Fruit fly (Drosophila melanogaster): ENCODE data around the gene CG1090.

CG1090 gene

dm6 chr3R:4399810-4400496 lies 40.3 kb downstream of the CG1090 start (continued):
- TF ChIP-seq unc-4 (GFP tag; IDR thresholded peaks at IDR 0.05; ENCODE audit: partially characterized antibody) (peak; percentile 24; the same call in 1 of the 2 replicates), CG17359 (tag; optimal IDR thresholded peaks at IDR 0.05) (no peak), sens (GFP tag) (peak; percentile 49), Pdp1 (GFP tag; optimal IDR thresholded peaks at IDR 0.05) (no peak), sob (GFP tag; IDR thresholded peaks at IDR 0.05) (0 out of 2 replicates have a peak, but pooled peaks have one; percentile 8), Hand (GFP tag; optimal IDR thresholded peaks at IDR 0.05) (no peak), NFAT (GFP tag; IDR thresholded peaks at IDR 0.05) (peak; percentile 57; the same call in 1 of the 2 replicates), Med (GFP tag) (peak; percentile 23), Nf-YC (tag; optimal IDR thresholded peaks at IDR 0.05) (peak; percentile 2), nmo (GFP tag; optimal IDR thresholded peaks at IDR 0.05) (peak; percentile 69), CG18599 (GFP tag; optimal IDR thresholded peaks at IDR 0.05) (no peak), CG32532 (GFP tag; IDR thresholded peaks at IDR 0.05) (no peak), D19A (tag; optimal IDR thresholded peaks at IDR 0.05) (no peak), CG10209 (GFP tag; optimal IDR thresholded peaks at IDR 0.05) (peak; percentile 18), CG7786 (GFP tag; optimal IDR thresholded peaks at IDR 0.05) (no peak), pzg (GFP tag; optimal IDR thresholded peaks at IDR 0.05) (peak; percentile 31), CG14441 (GFP tag; IDR thresholded peaks at IDR 0.05) (no peak), vnd (GFP tag; IDR thresholded peaks at IDR 0.05; ENCODE audit: partially characterized antibody) (no peak; the same call in 2 of the 3 replicates), Sry-δ (GFP tag; optimal IDR thresholded peaks at IDR 0.05) (peak; percentile 17), E2f2 (GFP tag; IDR thresholded peaks at IDR 0.05) (no peak), CG17802 (tag; optimal IDR thresholded peaks at IDR 0.05) (peak; percentile 98), CG12299 (tag; optimal IDR thresholded peaks at IDR 0.05) (no peak), CG8089 (GFP tag; optimal IDR thresholded peaks at IDR 0.05) (no peak), ci (GFP tag; IDR thresholded peaks at IDR 0.05) (peak; percentile 31; the same call in 1 of the 3 replicates), ind (GFP tag; optimal IDR thresholded peaks at IDR 0.05) (peak; percentile 18), Mes4 (GFP tag; optimal IDR thresholded peaks at IDR 0.05) (no peak), CG14965 (GFP tag; optimal IDR thresholded peaks at IDR 0.05; ENCODE audit: borderline replicate concordance) (no peak), psq (GFP tag; optimal IDR thresholded peaks at IDR 0.05) (peak; percentile 22), knrl (GFP tag; IDR thresholded peaks at IDR 0.05; ENCODE audit: partially characterized antibody) (no peak), Ets65A (GFP tag) (peak; percentile 75), az2 (GFP tag; optimal IDR thresholded peaks at IDR 0.05) (no peak), CG9727 (GFP tag; optimal IDR thresholded peaks at IDR 0.05) (peak; percentile 31), Fer2 (tag; optimal IDR thresholded peaks at IDR 0.05) (no peak), row (GFP tag; IDR thresholded peaks at IDR 0.05) (peak; percentile 87), Fer3 (tag; optimal IDR thresholded peaks at IDR 0.05) (no peak), ara (GFP tag; IDR thresholded peaks at IDR 0.05) (no peak), pho (GFP tag; optimal IDR thresholded peaks at IDR 0.05) (no peak), CG10462 (GFP tag; optimal IDR thresholded peaks at IDR 0.05) (no peak), eve (GFP tag; optimal IDR thresholded peaks at IDR 0.05) (no peak), vvl (GFP tag; IDR thresholded peaks at IDR 0.05) (peak; percentile 63), lbe (GFP tag; optimal IDR thresholded peaks at IDR 0.05) (no peak), Dll (GFP tag; IDR thresholded peaks at IDR 0.05; ENCODE audit: partially characterized antibody) (0 out of 4 replicates have a peak, but pooled peaks have one; percentile 12), Dip3 (GFP tag; optimal IDR thresholded peaks at IDR 0.05) (peak; percentile 4), kni (GFP tag; optimal IDR thresholded peaks at IDR 0.05) (no peak), CG16813 (GFP tag; IDR thresholded peaks at IDR 0.05; ENCODE audit: partially characterized antibody) (peak; percentile 26; the same call in 1 of the 3 replicates), CG11504 (tag; optimal IDR thresholded peaks at IDR 0.05) (no peak), zfh1 (GFP tag; IDR thresholded peaks at IDR 0.05) (no peak), CG34224 (GFP tag; IDR thresholded peaks at IDR 0.05; ENCODE audit: partially characterized antibody) (peak; percentile 10; the same call in 1 of the 3 replicates), slbo (GFP tag; IDR thresholded peaks at IDR 0.05) (peak; percentile 61)

All from whole organism, embryonic.